Worm (Caenorhabditis elegans) whole organism, young adult: ENCODE measurements around the gene C06H2.2.
"Not testable (repeated sequence)": the region's sequence is repeated elsewhere in the genome, so short reads cannot be mapped to it uniquely, and the experiment has no call there.

Experiments
- F23B12.7 ChIP-seq: sonication (generic microtip); optimal IDR thresholded peaks from 2 replicates; lab custom pipeline; 2017; ENCODE audit warnings: missing genetic modification characterization, mild to moderate bottlenecking, missing compliant biosample characterization, antibody characterized with exemption, moderate library complexity; ENCODE audit not compliant: insufficient read depth
- ama-1 ChIP-seq, 3 experiments: fragments of 150-350 bp in 1 of 3; sonication (generic microtip) in 2 of 3; optimal IDR thresholded peaks; 2 replicates each; lab custom pipeline; 2014 to 2018; ENCODE audit warnings: missing biosample characterization in 2 of 3, missing genetic modification characterization in 2 of 3, missing genetic modification reagents in 2 of 3
- attf-3 ChIP-seq: fragments of 200-800 bp; sonication (Bioruptor generic); conservative IDR thresholded peaks from 2 replicates; pipeline ENCODE4 v1.3.6; 2022; ENCODE audit warnings: missing genetic modification reagents, missing genetic modification characterization, missing compliant biosample characterization
- ets-4 ChIP-seq: fragments of 200-800 bp; sonication (Bioruptor generic); optimal IDR thresholded peaks from 2 replicates; lab custom pipeline; 2018; ENCODE audit warnings: mild to moderate bottlenecking, missing genetic modification characterization, missing compliant biosample characterization
- mxl-1 ChIP-seq: sonication (generic microtip); optimal IDR thresholded peaks from 2 replicates; lab custom pipeline; 2016; ENCODE audit warnings: missing genetic modification characterization, missing compliant biosample characterization
- nhr-90 ChIP-seq: sonication (generic microtip); optimal IDR thresholded peaks from 2 replicates; lab custom pipeline; 2016; ENCODE audit warnings: missing genotype, mild to moderate bottlenecking, missing genetic modification characterization, missing compliant biosample characterization

DNA sequence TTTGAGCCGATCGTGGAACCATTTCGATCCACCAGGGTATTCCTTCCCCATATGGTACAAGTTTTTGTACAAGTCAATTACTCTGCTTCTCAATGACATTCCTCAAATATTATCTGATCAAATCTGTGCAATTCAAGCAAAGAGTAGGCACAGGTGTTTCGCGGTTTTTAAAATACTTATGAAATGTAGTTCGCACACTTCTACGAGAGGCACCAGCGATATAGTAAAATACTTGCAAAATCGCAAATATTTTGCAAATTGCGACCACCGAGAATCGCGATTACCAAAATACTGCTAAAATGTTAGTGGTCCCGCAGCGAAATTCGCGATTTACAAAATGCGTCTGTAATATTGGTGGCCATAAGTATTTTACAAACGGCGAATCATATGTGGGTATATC, 15.4 kb upstream of the C06H2.2 start, which contains the start of gene Y42A5A.5:
- TF ChIP-seq attf-3 (GFP tag; lab: Robert Waterston, UW); ama-1 (optimal IDR thresholded peaks at IDR 0.05; lab: Kevin White, UChicago); ama-1 (GFP tag; optimal IDR thresholded peaks at IDR 0.05; lab: Kevin White, UChicago); nhr-90 (tag; lab: Kevin White, UChicago); F23B12.7 (tag; lab: Kevin White, UChicago); mxl-1 (tag; lab: Kevin White, UChicago); ets-4: not testable (repeated sequence)
